Fruit fly (Drosophila melanogaster) whole organism, embryonic: ENCODE results near the gene Ykt6.

ENCODE experiments used
- Abd-B ChIP-seq: fragments of 200-800 bp; sonication (Bioruptor generic); optimal IDR thresholded peaks from 2 replicates; lab custom pipeline; 2018; ENCODE audit warnings: missing biosample characterization, mild to moderate bottlenecking, missing genetic modification characterization, moderate library complexity
- Aef1 ChIP-seq: fragments of 200-800 bp; sonication (Bioruptor generic); IDR thresholded peaks from 3 replicates; pipeline ENCODE4 v1.3.6; 2022; ENCODE audit warnings: missing biosample characterization, missing genetic modification characterization
- Atf6 ChIP-seq: fragments of 200-800 bp; sonication (Bioruptor generic); IDR thresholded peaks from 2 replicates; pipeline ENCODE4 v1.3.6; 2022; ENCODE audit warnings: missing biosample characterization, missing genetic modification characterization
- CG10274 ChIP-seq: fragments of 200-800 bp; sonication (Bioruptor generic); optimal IDR thresholded peaks from 3 replicates; lab custom pipeline; 2017; ENCODE audit warnings: missing biosample characterization, mild to moderate bottlenecking, missing genetic modification characterization
- CG10366 ChIP-seq: fragments of 200-800 bp; sonication (Bioruptor generic); IDR thresholded peaks from 2 replicates; pipeline ENCODE4 v1.3.6; 2022; ENCODE audit warnings: missing biosample characterization, missing genetic modification characterization
- CG10979 ChIP-seq: fragments of 200-800 bp; sonication (Bioruptor generic); optimal IDR thresholded peaks from 2 replicates; lab custom pipeline; 2018; ENCODE audit warnings: missing biosample characterization, mild to moderate bottlenecking, missing genetic modification characterization, moderate library complexity
- CG12155 ChIP-seq: fragments of 200-800 bp; sonication (Bioruptor generic); optimal IDR thresholded peaks from 3 replicates; lab custom pipeline; 2016; ENCODE audit warnings: missing biosample characterization, missing genetic modification characterization
- CG12391 ChIP-seq: fragments of 200-800 bp; sonication (Bioruptor generic); optimal IDR thresholded peaks from 3 replicates; lab custom pipeline; 2018; ENCODE audit warnings: missing biosample characterization, mild to moderate bottlenecking, missing genetic modification characterization, moderate library complexity
- CG17186 ChIP-seq: fragments of 200-800 bp; sonication (Bioruptor generic); optimal IDR thresholded peaks from 3 replicates; lab custom pipeline; 2017; ENCODE audit warnings: missing biosample characterization, missing genetic modification reagents, missing genetic modification characterization
- CG31388 ChIP-seq: fragments of 200-800 bp; sonication (Bioruptor generic); optimal IDR thresholded peaks from 2 replicates; lab custom pipeline; 2016; ENCODE audit warnings: missing biosample characterization, missing genetic modification characterization
- CG3163 ChIP-seq: fragments of 200-800 bp; sonication (Bioruptor generic); optimal IDR thresholded peaks from 3 replicates; lab custom pipeline; 2016; ENCODE audit warnings: missing biosample characterization, missing genetic modification characterization
- CG3281 ChIP-seq: fragments of 200-800 bp; sonication (Bioruptor generic); optimal IDR thresholded peaks from 3 replicates; lab custom pipeline; 2017; ENCODE audit warnings: missing biosample characterization, mild to moderate bottlenecking, missing genetic modification characterization
- CG34224 ChIP-seq: fragments of 200-800 bp; sonication (Bioruptor generic); IDR thresholded peaks from 3 replicates; pipeline ENCODE4 v1.3.6; 2022; ENCODE audit warnings: missing biosample characterization, missing genetic modification characterization; ENCODE audit not compliant: partially characterized antibody
- CG3847 ChIP-seq: fragments of 200-800 bp; sonication (Bioruptor generic); IDR thresholded peaks from 2 replicates; pipeline ENCODE4 v1.3.6; 2022; ENCODE audit warnings: missing biosample characterization, missing genetic modification characterization
- CG6254 ChIP-seq: fragments of 200-800 bp; sonication (Bioruptor generic); optimal IDR thresholded peaks from 3 replicates; lab custom pipeline; 2017; ENCODE audit warnings: mild to moderate bottlenecking, missing biosample characterization, missing genetic modification reagents, missing genetic modification characterization
- CG6791 ChIP-seq: fragments of 200-800 bp; sonication (Bioruptor generic); IDR thresholded peaks from 3 replicates; pipeline ENCODE4 v1.3.6; 2022; ENCODE audit warnings: missing biosample characterization, missing genetic modification characterization; ENCODE audit not compliant: partially characterized antibody
- CG8388 ChIP-seq: fragments of 200-800 bp; sonication (Bioruptor generic); optimal IDR thresholded peaks from 2 replicates; lab custom pipeline; 2019; ENCODE audit warnings: missing biosample characterization, mild to moderate bottlenecking, missing genetic modification characterization, moderate library complexity
- Dp ChIP-seq: fragments of 200-800 bp; sonication (Bioruptor generic); optimal IDR thresholded peaks from 2 replicates; lab custom pipeline; 2018; ENCODE audit warnings: missing biosample characterization, mild to moderate bottlenecking, missing genetic modification characterization, moderate library complexity
- Drgx ChIP-seq: fragments of 200-800 bp; sonication (Bioruptor generic); IDR thresholded peaks from 2 replicates; pipeline ENCODE4 v1.3.6; 2022; ENCODE audit warnings: missing biosample characterization, missing genetic modification characterization
- Elba2 ChIP-seq: fragments of 200-800 bp; sonication (Bioruptor generic); optimal IDR thresholded peaks from 3 replicates; lab custom pipeline; 2016; ENCODE audit warnings: missing biosample characterization, missing genetic modification characterization
- HLH3B ChIP-seq: fragments of 200-800 bp; sonication (Bioruptor generic); IDR thresholded peaks from 2 replicates; pipeline ENCODE4 v1.3.6; 2022; ENCODE audit warnings: missing biosample characterization, missing genetic modification characterization
- Hey ChIP-seq: fragments of 200-800 bp; sonication (Bioruptor generic); optimal IDR thresholded peaks from 3 replicates; lab custom pipeline; 2018; ENCODE audit warnings: missing biosample characterization, mild to moderate bottlenecking, missing genetic modification characterization
- Hr3 ChIP-seq: fragments of 200-800 bp; sonication (Bioruptor generic); optimal IDR thresholded peaks from 3 replicates; lab custom pipeline; 2016; ENCODE audit warnings: missing biosample characterization, missing genetic modification characterization
- Hsf ChIP-seq: fragments of 200-800 bp; sonication (Bioruptor generic); optimal IDR thresholded peaks from 3 replicates; lab custom pipeline; 2016; ENCODE audit warnings: missing biosample characterization, missing genetic modification characterization
- Mad ChIP-seq: fragments of 200-800 bp; sonication (Bioruptor generic); optimal IDR thresholded peaks from 2 replicates; lab custom pipeline; 2016; ENCODE audit warnings: missing biosample characterization, missing genetic modification characterization
- Mrtf ChIP-seq: fragments of 200-800 bp; sonication (Bioruptor generic); IDR thresholded peaks from 3 replicates; pipeline ENCODE4 v1.3.6; 2022; ENCODE audit warnings: missing biosample characterization, missing genetic modification characterization
- NK7.1 ChIP-seq: fragments of 200-800 bp; sonication (Bioruptor generic); optimal IDR thresholded peaks from 3 replicates; lab custom pipeline; 2016; ENCODE audit warnings: missing biosample characterization, missing genetic modification characterization
- Opbp ChIP-seq: fragments of 200-800 bp; sonication (Bioruptor generic); IDR thresholded peaks from 3 replicates; pipeline ENCODE4 v1.3.6; 2022; ENCODE audit warnings: missing biosample characterization, missing genetic modification characterization; ENCODE audit not compliant: partially characterized antibody
- Pdp1 ChIP-seq, 2 experiments: fragments of 200-800 bp; sonication (Bioruptor generic); optimal IDR thresholded peaks; 3 replicates each; lab custom pipeline; 2016; ENCODE audit warnings: missing biosample characterization in 2 of 2, missing genetic modification characterization in 2 of 2, mild to moderate bottlenecking in 1 of 2, moderate library complexity in 1 of 2
- Rx ChIP-seq: fragments of 200-800 bp; sonication (Bioruptor generic); IDR thresholded peaks from 2 replicates; pipeline ENCODE4 v1.3.6; 2022; ENCODE audit warnings: missing biosample characterization, missing genetic modification characterization
- Stat92E ChIP-seq, 3 experiments: fragments of >200 bp in 2 of 3; fragments of 200-800 bp in 1 of 3; sonication (Bioruptor generic) in 1 of 3; optimal IDR thresholded peaks; 2 replicates each; lab custom pipeline; 2017 to 2019; ENCODE audit warnings: missing biosample characterization in 3 of 3, missing genetic modification characterization in 3 of 3, mild to moderate bottlenecking in 1 of 3, moderate library complexity in 1 of 3
- Usf ChIP-seq: fragments of 200-800 bp; sonication (Bioruptor generic); optimal IDR thresholded peaks from 2 replicates; lab custom pipeline; 2017; ENCODE audit warnings: missing genotype, missing biosample characterization, missing genetic modification characterization
- ato ChIP-seq: fragments of 200-800 bp; sonication (Bioruptor generic); IDR thresholded peaks from 2 replicates; pipeline ENCODE4 v1.3.6; 2022; ENCODE audit warnings: missing biosample characterization, missing genetic modification characterization; ENCODE audit not compliant: partially characterized antibody
- crc ChIP-seq: fragments of 200-800 bp; sonication (Bioruptor generic); optimal IDR thresholded peaks from 2 replicates; lab custom pipeline; 2016; ENCODE audit warnings: missing biosample characterization, missing genetic modification characterization
- fd64A ChIP-seq: fragments of 200-800 bp; sonication (Bioruptor generic); optimal IDR thresholded peaks from 3 replicates; lab custom pipeline; 2018; ENCODE audit warnings: missing biosample characterization, mild to moderate bottlenecking, missing genetic modification characterization
- gce ChIP-seq: fragments of 200-800 bp; sonication (Bioruptor generic); IDR thresholded peaks from 3 replicates; pipeline ENCODE4 v1.3.6; 2022; ENCODE audit warnings: missing biosample characterization, missing genetic modification characterization
- gcm2 ChIP-seq: fragments of 200-800 bp; sonication (Bioruptor generic); optimal IDR thresholded peaks from 2 replicates; lab custom pipeline; 2016; ENCODE audit warnings: missing biosample characterization, missing genetic modification characterization
- jigr1 ChIP-seq: fragments of 200-800 bp; sonication (Bioruptor generic); IDR thresholded peaks from 3 replicates; pipeline ENCODE4 v1.3.6; 2022; ENCODE audit warnings: missing biosample characterization, missing genetic modification characterization
- klu ChIP-seq: fragments of 200-800 bp; sonication (Bioruptor generic); IDR thresholded peaks from 2 replicates; pipeline ENCODE4 v1.3.6; 2022; ENCODE audit warnings: missing biosample characterization, missing genetic modification characterization
- lilli ChIP-seq: fragments of 200-800 bp; sonication (Bioruptor generic); optimal IDR thresholded peaks from 3 replicates; lab custom pipeline; 2016; ENCODE audit warnings: missing biosample characterization, missing genetic modification characterization
- odd ChIP-seq: fragments of 200-800 bp; sonication (Bioruptor generic); optimal IDR thresholded peaks from 2 replicates; lab custom pipeline; 2017; ENCODE audit warnings: missing biosample characterization, mild to moderate bottlenecking, missing genetic modification characterization
- sens ChIP-seq: fragments of 200-800 bp; sonication (Bioruptor generic); peaks from one replicate; lab custom pipeline; 2016; ENCODE audit warnings: missing biosample characterization, missing genetic modification characterization
- sima ChIP-seq: fragments of 200-800 bp; sonication (Bioruptor generic); optimal IDR thresholded peaks from 2 replicates; lab custom pipeline; 2016; ENCODE audit warnings: missing biosample characterization, missing genetic modification characterization
- tin ChIP-seq: fragments of 200-800 bp; sonication (Bioruptor generic); optimal IDR thresholded peaks from 3 replicates; lab custom pipeline; 2016; ENCODE audit warnings: missing biosample characterization, missing genetic modification characterization
- toy ChIP-seq: fragments of 200-800 bp; sonication (Bioruptor generic); IDR thresholded peaks from 2 replicates; pipeline ENCODE4 v1.3.6; 2022; ENCODE audit warnings: missing biosample characterization, missing genetic modification characterization
- trh ChIP-seq: fragments of 200-800 bp; sonication (Bioruptor generic); optimal IDR thresholded peaks from 2 replicates; lab custom pipeline; 2016; ENCODE audit warnings: missing biosample characterization, missing genetic modification characterization
- ttk ChIP-seq: fragments of 200-800 bp; sonication (Bioruptor generic); IDR thresholded peaks from 2 replicates; pipeline ENCODE4 v2.1.2; 2022; ENCODE audit warnings: missing biosample characterization, missing genetic modification characterization
- zen ChIP-seq: fragments of 200-800 bp; sonication (Bioruptor generic); optimal IDR thresholded peaks from 3 replicates; lab custom pipeline; 2018; ENCODE audit warnings: missing biosample characterization, mild to moderate bottlenecking, missing genetic modification characterization, moderate library complexity

Ykt6 gene

dm6 chrX:7937588-7938481 lies 17.6 kb downstream of the Ykt6 start (continued):
- TF ChIP-seq CG10366 (GFP tag; lab: Robert Waterston, UW) (peak; percentile 65; the same call in 1 of the 2 replicates), gce (0 out of 3 replicates have a peak, but pooled peaks have one; percentile 43), klu (peak; percentile 61; the same call in 1 of the 2 replicates), CG3281 (GFP tag; lab: Kevin White, UChicago) (peak; percentile 53), Stat92E (GFP tag; optimal IDR thresholded peaks at IDR 0.05; lab: Kevin White, UChicago) (peak in 1 of 3 experiments; percentile 4), fd64A (GFP tag; lab: Kevin White, UChicago) (peak; percentile 38), CG17186 (GFP tag; lab: Kevin White, UChicago) (peak; percentile 54), Elba2 (no peak), Rx (GFP tag; lab: Robert Waterston, UW) (peak; percentile 65; the same call in 1 of the 2 replicates), CG10979 (tag; lab: Kevin White, UChicago) (peak; percentile 90), sima (GFP tag; lab: Kevin White, UChicago) (no peak), Abd-B (GFP tag; lab: Kevin White, UChicago) (peak; percentile 78), lilli (peak; percentile 62), crc (peak; percentile 57), tin (GFP tag; lab: Kevin White, UChicago) (peak; percentile 82), Mrtf (0 out of 3 replicates have a peak, but pooled peaks have one; percentile 9), Hey (tag; lab: Kevin White, UChicago) (no peak), CG34224 (GFP tag; lab: Robert Waterston, UW) (no peak), Opbp (0 out of 3 replicates have a peak, but pooled peaks have one; percentile 6), toy (GFP tag; lab: Robert Waterston, UW) (no peak), zen (peak; percentile 54), CG3847 (GFP tag; lab: Robert Waterston, UW) (peak; percentile 38; the same call in 1 of the 2 replicates), Hr3 (GFP tag; lab: Kevin White, UChicago) (peak; percentile 80), Usf (GFP tag; lab: Kevin White, UChicago) (peak; percentile 68), ato (no peak), odd (GFP tag; lab: Kevin White, UChicago) (peak; percentile 82), gcm2 (GFP tag; lab: Kevin White, UChicago) (peak; percentile 23), sens (peak; percentile 98), ttk (GFP tag; lab: Robert Waterston, UW) (peak; percentile 80), CG6791 (GFP tag; lab: Robert Waterston, UW) (no peak), jigr1 (GFP tag; lab: Robert Waterston, UW) (peak; percentile 69; the same call in 2 of the 3 replicates), CG10274 (GFP tag; lab: Kevin White, UChicago) (peak; percentile 66), HLH3B (GFP tag; lab: Robert Waterston, UW) (peak; percentile 63; the same call in 1 of the 2 replicates), CG31388 (peak; percentile 37), CG12391 (tag; lab: Kevin White, UChicago) (peak; percentile 83), Atf6 (peak; percentile 23; the same call in 1 of the 2 replicates), CG3163 (GFP tag; lab: Kevin White, UChicago) (peak; percentile 48), NK7.1 (peak; percentile 61), CG12155 (GFP tag; lab: Kevin White, UChicago) (peak; percentile 58), Dp (GFP tag; lab: Kevin White, UChicago) (no peak), Mad (GFP tag; lab: Kevin White, UChicago) (peak; percentile 46), Aef1 (GFP tag; lab: Robert Waterston, UW) (peak; percentile 47; the same call in 1 of the 3 replicates), CG8388 (GFP tag; lab: Kevin White, UChicago) (peak; percentile 82), Drgx (GFP tag; lab: Robert Waterston, UW) (peak; percentile 82), Pdp1 (GFP tag; optimal IDR thresholded peaks at IDR 0.05; lab: Kevin White, UChicago) (peak; percentile 81 to 92), trh (GFP tag; lab: Kevin White, UChicago) (peak; percentile 28), Hsf (GFP tag; lab: Kevin White, UChicago) (peak; percentile 75), CG6254 (GFP tag; lab: Kevin White, UChicago) (peak; percentile 77)
